Fruit fly (Drosophila melanogaster) Kc167 (cell line): ENCODE measurements around the gene wisp.

Source experiments
- Myc ChIP-seq: fragments of >200 bp; optimal IDR thresholded peaks from 2 replicates; lab custom pipeline; 2017; ENCODE audit warnings: missing external identifiers
- Sin3A ChIP-seq: fragments of >200 bp; optimal IDR thresholded peaks from 2 replicates; lab custom pipeline; 2018; ENCODE audit warnings: missing external identifiers
- h ChIP-seq: fragments of >200 bp; optimal IDR thresholded peaks from 3 replicates; lab custom pipeline; 2018; ENCODE audit warnings: missing external identifiers
- insv ChIP-seq: fragments of >200 bp; optimal IDR thresholded peaks from 3 replicates; lab custom pipeline; 2018; ENCODE audit warnings: missing external identifiers
- psq ChIP-seq: fragments of >200 bp; optimal IDR thresholded peaks from 2 replicates; lab custom pipeline; 2017; ENCODE audit warnings: missing external identifiers
- ttk ChIP-seq: sonication (Bioruptor generic); optimal IDR thresholded peaks from 2 replicates; lab custom pipeline; 2017; ENCODE audit warnings: missing external identifiers

wisp gene

dm6 chrX:11895141-11895540, 1.4 kb downstream of the wisp start:
- TF ChIP-seq Myc (lab: Kevin White, UChicago) (no peak), insv (lab: Kevin White, UChicago) (no peak), Sin3A (lab: Kevin White, UChicago) (no peak), h (lab: Kevin White, UChicago) (no peak), psq (no peak), ttk (lab: Kevin White, UChicago) (no peak)

- TF ChIP-seq Sin3A (lab: Kevin White, UChicago) (no peak), ttk (lab: Kevin White, UChicago) (no peak), insv (lab: Kevin White, UChicago) (no peak), h (lab: Kevin White, UChicago) (no peak), psq (no peak), Myc (lab: Kevin White, UChicago) (no peak)
Measured at dm6 chrX:11905144-11905543, 11.4 kb downstream of the wisp start, which contains the start of gene Upf1. Gene Upf1, minus strand, starts transcription at chrX:11905371.

- TF ChIP-seq ttk (lab: Kevin White, UChicago) (no peak), psq (no peak), Myc (lab: Kevin White, UChicago) (no peak)
Measured at dm6 chrX:11906818-11907281, 13.1 kb downstream of the wisp start, which contains the start of gene CG43156. Gene CG43156, minus strand, starts transcription at chrX:11906868.

- TF ChIP-seq ttk (lab: Kevin White, UChicago) (no peak), h (lab: Kevin White, UChicago) (no peak), Myc (lab: Kevin White, UChicago) (no peak), psq (no peak), insv (lab: Kevin White, UChicago) (no peak)
Measured at dm6 chrX:11913581-11913980, 19.8 kb downstream of the wisp start.

dm6 chrX:11915154-11915593, 21.4 kb downstream of the wisp start:
- TF ChIP-seq Myc (lab: Kevin White, UChicago), result no peak
- no peak for TF ChIP-seq ttk (lab: Kevin White, UChicago)
- no peak for TF ChIP-seq Sin3A (lab: Kevin White, UChicago)
- no peak for TF ChIP-seq psq
- no peak for TF ChIP-seq insv (lab: Kevin White, UChicago)
- no peak for TF ChIP-seq h (lab: Kevin White, UChicago)

- TF ChIP-seq ttk (lab: Kevin White, UChicago), result no peak
- TF ChIP-seq Sin3A (lab: Kevin White, UChicago), result no peak
- no peak for TF ChIP-seq insv (lab: Kevin White, UChicago)
- TF ChIP-seq h (lab: Kevin White, UChicago), result no peak
- no peak for TF ChIP-seq Myc (lab: Kevin White, UChicago)
- TF ChIP-seq psq, result no peak
Measured at dm6 chrX:11917056-11917633, 23.4 kb downstream of the wisp start, which contains the start of gene pot. Gene pot, minus strand, starts transcription at chrX:11917260.

- no peak for TF ChIP-seq psq
- TF ChIP-seq h (lab: Kevin White, UChicago), result no peak
- TF ChIP-seq Myc (lab: Kevin White, UChicago), result no peak
- no peak for TF ChIP-seq insv (lab: Kevin White, UChicago)
- TF ChIP-seq Sin3A (lab: Kevin White, UChicago), result no peak
- TF ChIP-seq ttk (lab: Kevin White, UChicago), result no peak
Measured at dm6 chrX:11920959-11921358, 27.2 kb downstream of the wisp start.

- TF ChIP-seq ttk (lab: Kevin White, UChicago), result no peak
- no peak for TF ChIP-seq insv (lab: Kevin White, UChicago)
- TF ChIP-seq h (lab: Kevin White, UChicago), result no peak
- no peak for TF ChIP-seq psq
- TF ChIP-seq Sin3A (lab: Kevin White, UChicago), result no peak
- TF ChIP-seq Myc (lab: Kevin White, UChicago), result no peak
Measured at dm6 chrX:11922650-11923237, 29.0 kb downstream of the wisp start.

- TF ChIP-seq psq, result no peak
Measured at dm6 chrX:11923698-11924097, 30.0 kb downstream of the wisp start.

dm6 chrX:11924562-11924961, 30.8 kb downstream of the wisp start, which contains the start of gene Sclp:
Gene Sclp, minus strand, starts transcription at chrX:11924662.
- TF ChIP-seq psq (no peak), ttk (lab: Kevin White, UChicago) (no peak), h (lab: Kevin White, UChicago) (no peak), Myc (lab: Kevin White, UChicago) (no peak), Sin3A (lab: Kevin White, UChicago) (no peak), insv (lab: Kevin White, UChicago) (no peak)

- TF ChIP-seq Myc (lab: Kevin White, UChicago) (no peak), Sin3A (lab: Kevin White, UChicago) (no peak), psq (no peak), insv (lab: Kevin White, UChicago) (no peak), h (lab: Kevin White, UChicago) (no peak), ttk (lab: Kevin White, UChicago) (no peak)
Measured at dm6 chrX:11925213-11925612, 31.5 kb downstream of the wisp start.

- TF ChIP-seq h (lab: Kevin White, UChicago) (no peak), insv (lab: Kevin White, UChicago) (no peak), ttk (lab: Kevin White, UChicago) (no peak), psq (no peak)
Measured at dm6 chrX:11930726-11931125, 37.0 kb downstream of the wisp start, which contains the start of gene Pdzd8. Gene Pdzd8, minus strand, starts transcription at chrX:11930850.
